Worm (Caenorhabditis elegans): Measurements from ENCODE around the gene upb-1.
A peak's percentile ranks its signal among the peaks of the same experiment; 100 is the strongest.

The upb-1 gene

ce11 chrII:6328672-6329071 lies 38.8 kb upstream of the upb-1 start:
- no peak for TF ChIP-seq blmp-1 (tag; optimal IDR thresholded peaks at IDR 0.05; ENCODE audit: insufficient read depth)
- no peak for TF ChIP-seq aly-2 (tag; optimal IDR thresholded peaks at IDR 0.05)
- peak; percentile 95 for TF ChIP-seq fos-1 (tag; optimal IDR thresholded peaks at IDR 0.05)
- TF ChIP-seq sem-4 (tag; optimal IDR thresholded peaks at IDR 0.05): no peak
- no peak for TF ChIP-seq elt-3 (tag; optimal IDR thresholded peaks at IDR 0.05)
- no peak for TF ChIP-seq egl-27 (tag; optimal IDR thresholded peaks at IDR 0.05)
- TF ChIP-seq nhr-10 (tag; optimal IDR thresholded peaks at IDR 0.05): no peak
- TF ChIP-seq nhr-25 (tag; optimal IDR thresholded peaks at IDR 0.05): no peak
- no peak for TF ChIP-seq unc-62 (GFP tag; optimal IDR thresholded peaks at IDR 0.05)
- no peak for TF ChIP-seq unc-39 (tag; optimal IDR thresholded peaks at IDR 0.05)
- TF ChIP-seq crh-2 (tag; optimal IDR thresholded peaks at IDR 0.05): peak; percentile 43
- TF ChIP-seq skn-1 (tag; optimal IDR thresholded peaks at IDR 0.05): peak; percentile 33
- no peak for TF ChIP-seq ztf-1 (GFP tag; conservative IDR thresholded peaks at IDR 0.05)
- peak; percentile 43 for TF ChIP-seq gmeb-1 (tag; optimal IDR thresholded peaks at IDR 0.05)
- no peak for TF ChIP-seq mdl-1 (tag; optimal IDR thresholded peaks at IDR 0.05)
- peak; percentile 17 for TF ChIP-seq sma-9 (GFP tag; optimal IDR thresholded peaks at IDR 0.05)
- no peak for TF ChIP-seq sma-9 (tag; optimal IDR thresholded peaks at IDR 0.05)

ce11 chrII:6327317-6327716 lies 37.4 kb upstream of the upb-1 start:
- TF ChIP-seq nhr-25 (tag; optimal IDR thresholded peaks at IDR 0.05) (no peak), snpc-4 (tag; optimal IDR thresholded peaks at IDR 0.05) (no peak), alr-1 (tag; optimal IDR thresholded peaks at IDR 0.05) (no peak), nhr-129 (tag; optimal IDR thresholded peaks at IDR 0.05) (no peak), crh-2 (tag; optimal IDR thresholded peaks at IDR 0.05) (peak; percentile 70), sma-9 (GFP tag; optimal IDR thresholded peaks at IDR 0.05) (peak; percentile 67), sma-9 (tag; optimal IDR thresholded peaks at IDR 0.05) (no peak), nhr-237 (tag; optimal IDR thresholded peaks at IDR 0.05) (no peak), lin-39 (tag; optimal IDR thresholded peaks at IDR 0.05) (no peak), nhr-6 (tag; optimal IDR thresholded peaks at IDR 0.05) (no peak), Y55F3AM.14 (GFP tag; optimal IDR thresholded peaks at IDR 0.05) (no peak), nhr-10 (tag; optimal IDR thresholded peaks at IDR 0.05) (no peak), ama-1 (optimal IDR thresholded peaks at IDR 0.05) (no peak), gmeb-1 (tag; optimal IDR thresholded peaks at IDR 0.05) (peak; percentile 24), lin-13 (GFP tag; optimal IDR thresholded peaks at IDR 0.05) (no peak), fos-1 (tag; optimal IDR thresholded peaks at IDR 0.05) (peak; percentile 91), nhr-12 (tag; optimal IDR thresholded peaks at IDR 0.05) (no peak), nhr-11 (tag; optimal IDR thresholded peaks at IDR 0.05) (no peak), ceh-16 (tag; optimal IDR thresholded peaks at IDR 0.05) (no peak), elt-3 (tag; optimal IDR thresholded peaks at IDR 0.05) (no peak), mbf-1 (tag; optimal IDR thresholded peaks at IDR 0.05) (no peak), blmp-1 (tag; optimal IDR thresholded peaks at IDR 0.05; ENCODE audit: insufficient read depth) (no peak), nhr-77 (tag; optimal IDR thresholded peaks at IDR 0.05) (no peak), mdl-1 (tag; optimal IDR thresholded peaks at IDR 0.05) (no peak), ztf-1 (GFP tag; conservative IDR thresholded peaks at IDR 0.05) (no peak), egl-27 (tag; optimal IDR thresholded peaks at IDR 0.05) (no peak), ztf-4 (tag; optimal IDR thresholded peaks at IDR 0.05) (no peak), F13H6.1 (tag; optimal IDR thresholded peaks at IDR 0.05) (peak; percentile 57), sem-4 (tag; optimal IDR thresholded peaks at IDR 0.05) (no peak), lsy-2 (tag; optimal IDR thresholded peaks at IDR 0.05) (no peak), R02D3.7 (tag; optimal IDR thresholded peaks at IDR 0.05) (no peak), sma-3 (GFP tag; optimal IDR thresholded peaks at IDR 0.05) (peak; percentile 5), dmd-4 (tag; optimal IDR thresholded peaks at IDR 0.05) (no peak), mab-5 (tag; optimal IDR thresholded peaks at IDR 0.05) (no peak), peb-1 (tag; optimal IDR thresholded peaks at IDR 0.05) (no peak), aly-2 (tag; optimal IDR thresholded peaks at IDR 0.05) (no peak), unc-55 (GFP tag; optimal IDR thresholded peaks at IDR 0.05) (no peak)

- TF ChIP-seq ztf-4 (tag; optimal IDR thresholded peaks at IDR 0.05) (no peak), skn-1 (tag; optimal IDR thresholded peaks at IDR 0.05) (no peak), lin-39 (tag; optimal IDR thresholded peaks at IDR 0.05) (no peak), peb-1 (tag; optimal IDR thresholded peaks at IDR 0.05) (no peak), mbf-1 (tag; optimal IDR thresholded peaks at IDR 0.05) (no peak), sma-3 (GFP tag; optimal IDR thresholded peaks at IDR 0.05) (peak; percentile 50), alr-1 (tag; optimal IDR thresholded peaks at IDR 0.05) (no peak), nhr-237 (tag; optimal IDR thresholded peaks at IDR 0.05) (no peak), fos-1 (tag; optimal IDR thresholded peaks at IDR 0.05) (peak; percentile 32)
Observed at ce11 chrII:6324086-6324485, 34.2 kb upstream of the upb-1 start, which contains the start of gene sma-6. sma-6 (plus strand) TSS chrII:6324484.
